Worm (Caenorhabditis elegans) whole organism, midembryonic: Measurements from ENCODE around the gene W04G3.12.

ENCODE experiments used
- T22C8.4 ChIP-seq: fragments of 200-800 bp; sonication (Bioruptor generic); IDR thresholded peaks from 2 replicates; pipeline ENCODE4 v1.3.6; 2022; ENCODE audit warnings: missing genetic modification characterization, missing compliant biosample characterization
- flt-1 ChIP-seq: fragments of 200-800 bp; sonication (Bioruptor generic); IDR thresholded peaks from 2 replicates; pipeline ENCODE4 v1.3.6; 2022; ENCODE audit warnings: missing genetic modification characterization, missing compliant biosample characterization

DNA sequence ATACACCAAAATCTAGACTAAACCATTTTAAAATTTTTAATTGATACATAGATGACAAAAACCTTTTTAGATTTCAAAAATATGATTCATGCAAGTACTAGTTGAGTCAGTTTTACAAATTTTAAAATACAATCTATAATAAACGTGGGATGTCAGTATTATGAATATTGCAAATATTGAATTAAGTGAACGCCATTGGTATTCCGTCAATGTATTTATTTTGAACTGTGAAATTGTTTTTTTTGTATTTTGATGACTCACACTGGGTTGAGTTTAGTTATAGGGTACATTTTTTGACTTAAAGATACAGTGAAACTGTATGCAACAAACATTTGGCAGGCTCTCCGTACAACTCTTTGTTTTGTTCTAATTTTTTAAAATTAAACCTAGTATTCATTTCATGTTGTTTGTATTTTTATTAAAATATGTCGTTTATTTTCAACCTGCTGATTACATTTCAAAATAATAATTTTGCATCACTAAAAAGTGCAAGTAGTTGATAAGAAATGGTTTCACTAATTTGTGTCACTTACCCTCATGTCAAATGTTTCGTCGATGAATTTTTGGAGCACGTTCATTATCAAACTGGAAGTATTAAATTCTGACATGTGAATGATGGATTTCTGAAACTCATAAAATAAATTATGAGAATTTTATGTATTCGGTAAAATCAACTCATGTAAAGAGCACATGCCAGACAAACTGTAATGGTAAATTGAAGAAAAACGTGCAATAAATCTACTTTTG lies 28.5 kb upstream of the W04G3.12 start, which contains the start of gene W02H3.1:
- TF ChIP-seq T22C8.4 (GFP tag; lab: Robert Waterston, UW) (no peak), flt-1 (GFP tag; lab: Robert Waterston, UW) (no peak)
